Worm (Caenorhabditis elegans) whole organism, young adult: ENCODE results near the gene ash-2.

Experiments used
- F22D6.2 ChIP-seq: sonication (generic microtip); optimal IDR thresholded peaks from 2 replicates; lab custom pipeline; 2016; ENCODE audit warnings: mild to moderate bottlenecking, missing genetic modification characterization, missing compliant biosample characterization
- F57C9.4 ChIP-seq: sonication (generic microtip); optimal IDR thresholded peaks from 2 replicates; lab custom pipeline; 2017; ENCODE audit warnings: mild to moderate bottlenecking, missing genetic modification characterization, missing compliant biosample characterization
- aptf-2 ChIP-seq: fragments of 200-800 bp; sonication (Bioruptor generic); conservative IDR thresholded peaks from 2 replicates; pipeline ENCODE4 v1.3.6; 2022; ENCODE audit warnings: missing genetic modification reagents, missing genetic modification characterization, missing compliant biosample characterization
- ccch-3 ChIP-seq: fragments of 200-800 bp; sonication (Bioruptor generic); optimal IDR thresholded peaks from 2 replicates; lab custom pipeline; 2018; ENCODE audit warnings: mild to moderate bottlenecking, missing genetic modification characterization, missing compliant biosample characterization
- cebp-1 ChIP-seq, 2 experiments: fragments of 200-800 bp in 1 of 2; sonication (Bioruptor generic) in 1 of 2; sonication (generic microtip) in 1 of 2; IDR thresholded peaks in 1 of 2; optimal IDR thresholded peaks in 1 of 2; 2 replicates each; pipeline versions ENCODE4 v1.3.6 to Lab custom; 2017 to 2022; ENCODE audit warnings: missing compliant biosample characterization in 2 of 2, missing genetic modification characterization in 2 of 2, mild to moderate bottlenecking in 1 of 2, missing genetic modification reagents in 1 of 2, moderate library complexity in 1 of 2
- ceh-100 ChIP-seq: fragments of 200-800 bp; sonication (Bioruptor generic); IDR thresholded peaks from 2 replicates; pipeline ENCODE4 v1.3.6; 2022; ENCODE audit warnings: missing genetic modification reagents, missing genetic modification characterization, missing compliant biosample characterization
- hmg-20 ChIP-seq: fragments of 200-800 bp; sonication (Bioruptor generic); IDR thresholded peaks from 2 replicates; pipeline ENCODE4 v1.3.6; 2022; ENCODE audit warnings: missing genetic modification reagents, missing genetic modification characterization, missing compliant biosample characterization
- madf-6 ChIP-seq: fragments of 200-800 bp; sonication (Bioruptor generic); IDR thresholded peaks from 2 replicates; pipeline ENCODE4 v1.3.6; 2022; ENCODE audit warnings: missing genetic modification reagents, missing genetic modification characterization, missing compliant biosample characterization
- mes-4 ChIP-seq: sonication (generic microtip); optimal IDR thresholded peaks from 2 replicates; lab custom pipeline; 2016; ENCODE audit warnings: missing genotype, missing genetic modification characterization, missing compliant biosample characterization
- ztf-22 ChIP-seq: fragments of 200-800 bp; sonication (Bioruptor generic); optimal IDR thresholded peaks from 2 replicates; lab custom pipeline; 2018; ENCODE audit warnings: mild to moderate bottlenecking, missing genetic modification characterization, moderate library complexity, missing compliant biosample characterization

DNA sequence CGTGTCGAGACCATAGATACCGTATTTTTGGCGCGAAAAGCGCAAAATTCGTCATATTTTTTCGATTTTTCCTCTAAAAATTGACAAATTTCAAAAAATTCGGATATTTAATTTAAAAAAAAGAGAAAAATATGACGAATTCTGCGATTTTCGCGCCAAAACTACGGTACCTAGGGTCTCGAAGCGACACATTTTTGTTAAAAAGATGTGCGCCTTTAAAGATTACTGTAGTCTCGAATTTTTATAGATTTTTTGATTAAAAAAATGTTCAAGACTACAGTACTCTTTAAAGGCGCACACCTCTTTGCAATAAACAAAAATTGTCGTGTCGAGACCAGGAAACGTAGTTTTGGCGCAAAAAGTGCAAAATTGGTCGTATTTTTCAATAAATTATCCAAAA is 56.4 kb downstream of the ash-2 start:
- no peak for TF ChIP-seq F57C9.4 (tag; lab: Kevin White, UChicago)
- no peak for TF ChIP-seq mes-4
- TF ChIP-seq F22D6.2 (tag; lab: Kevin White, UChicago), result no peak
- TF ChIP-seq aptf-2 (GFP tag; lab: Robert Waterston, UW), result no peak
- TF ChIP-seq hmg-20 (GFP tag; lab: Robert Waterston, UW), result no peak
- no peak for TF ChIP-seq cebp-1 (GFP tag; IDR thresholded peaks at IDR 0.05; lab: Robert Waterston, UW)
- no peak for TF ChIP-seq cebp-1 (tag; optimal IDR thresholded peaks at IDR 0.05; lab: Kevin White, UChicago)
- no peak for TF ChIP-seq ztf-22
- TF ChIP-seq ceh-100 (GFP tag; lab: Robert Waterston, UW), result no peak
- peak; percentile 46; the same call in 1 of the 2 replicates for TF ChIP-seq madf-6 (GFP tag; lab: Robert Waterston, UW)
- TF ChIP-seq ccch-3 (GFP tag; lab: Kevin White, UChicago), result no peak
